Worm (Caenorhabditis elegans): Measurements from ENCODE around the gene col-36.

The col-36 gene

ce11 chrII:7153095-7153494 lies 15.5 kb downstream of the col-36 start:
- peak; percentile 1 for TF ChIP-seq sptf-1 (tag; optimal IDR thresholded peaks at IDR 0.05)

ce11 chrII:7151969-7152631 lies 16.5 kb downstream of the col-36 start, which contains the start of gene fust-1:
TSS of gene fust-1 (plus strand) at chrII:7152581.
- TF ChIP-seq unc-62 (GFP tag; optimal IDR thresholded peaks at IDR 0.05) (peak; percentile 14), nhr-2 (tag; optimal IDR thresholded peaks at IDR 0.05) (peak; percentile 66), nhr-12 (tag; optimal IDR thresholded peaks at IDR 0.05) (peak; percentile 36), mab-5 (tag; optimal IDR thresholded peaks at IDR 0.05) (no peak), sem-2 (GFP tag; optimal IDR thresholded peaks at IDR 0.05) (peak; percentile 52), M03D4.4 (tag; optimal IDR thresholded peaks at IDR 0.05) (peak; percentile 74), drap-1 (GFP tag; optimal IDR thresholded peaks at IDR 0.05) (peak; percentile 75), ces-1 (GFP tag; optimal IDR thresholded peaks at IDR 0.05) (peak; percentile 74), ztf-11 (tag; optimal IDR thresholded peaks at IDR 0.05) (peak; percentile 32), mep-1 (tag; optimal IDR thresholded peaks at IDR 0.05) (peak; percentile 98), nhr-237 (tag; optimal IDR thresholded peaks at IDR 0.05) (peak; percentile 92), flh-1 (GFP tag; optimal IDR thresholded peaks at IDR 0.05) (no peak), unc-120 (tag; optimal IDR thresholded peaks at IDR 0.05; ENCODE audit: poor library complexity, severe bottlenecking) (peak; percentile 37), blmp-1 (tag; optimal IDR thresholded peaks at IDR 0.05) (peak; percentile 32), elt-3 (tag; optimal IDR thresholded peaks at IDR 0.05) (peak; percentile 31), elt-1 (tag; optimal IDR thresholded peaks at IDR 0.05; ENCODE audit: borderline replicate concordance, insufficient read depth) (no peak), unc-39 (tag; optimal IDR thresholded peaks at IDR 0.05) (no peak), snpc-4 (tag; optimal IDR thresholded peaks at IDR 0.05) (no peak), bed-3 (GFP tag; optimal IDR thresholded peaks at IDR 0.05) (peak; percentile 32), nhr-28 (tag; optimal IDR thresholded peaks at IDR 0.05) (no peak), ham-2 (GFP tag; optimal IDR thresholded peaks at IDR 0.05) (no peak), lin-13 (tag; optimal IDR thresholded peaks at IDR 0.05) (peak; percentile 94), cnd-1 (tag; optimal IDR thresholded peaks at IDR 0.05) (peak; percentile 71), tbx-8 (GFP tag; optimal IDR thresholded peaks at IDR 0.05) (peak; percentile 19), ceh-39 (tag; optimal IDR thresholded peaks at IDR 0.05) (peak; percentile 48), lsy-2 (tag; optimal IDR thresholded peaks at IDR 0.05) (peak; percentile 93), ceh-43 (GFP tag; optimal IDR thresholded peaks at IDR 0.05) (peak; percentile 68), hlh-1 (tag; optimal IDR thresholded peaks at IDR 0.05) (peak; percentile 43), lin-32 (GFP tag; optimal IDR thresholded peaks at IDR 0.05) (peak; percentile 20), ceh-83 (GFP tag; optimal IDR thresholded peaks at IDR 0.05) (peak; percentile 42), nhr-76 (tag; optimal IDR thresholded peaks at IDR 0.05) (no peak), sptf-1 (tag; optimal IDR thresholded peaks at IDR 0.05) (peak; percentile 87), pha-4 (tag; optimal IDR thresholded peaks at IDR 0.05) (peak; percentile 97), mls-2 (tag; optimal IDR thresholded peaks at IDR 0.05) (peak; percentile 82), zip-8 (tag; optimal IDR thresholded peaks at IDR 0.05) (no peak)

ce11 chrII:7148099-7148498 lies 20.5 kb downstream of the col-36 start, which contains the start of gene T07F8.1:
TSS of gene T07F8.1 (plus strand) at chrII:7148399.
- TF ChIP-seq elt-3 (tag; optimal IDR thresholded peaks at IDR 0.05) (no peak), cnd-1 (tag; optimal IDR thresholded peaks at IDR 0.05) (no peak)

- TF ChIP-seq tbx-8 (GFP tag; optimal IDR thresholded peaks at IDR 0.05) = no peak
- TF ChIP-seq nhr-237 (tag; optimal IDR thresholded peaks at IDR 0.05) = peak; percentile 51
- TF ChIP-seq sem-2 (GFP tag; optimal IDR thresholded peaks at IDR 0.05) = no peak
- no peak for TF ChIP-seq nhr-76 (tag; optimal IDR thresholded peaks at IDR 0.05)
- no peak for TF ChIP-seq mab-5 (tag; optimal IDR thresholded peaks at IDR 0.05)
- no peak for TF ChIP-seq flh-1 (GFP tag; optimal IDR thresholded peaks at IDR 0.05)
- no peak for TF ChIP-seq sptf-1 (tag; optimal IDR thresholded peaks at IDR 0.05)
- TF ChIP-seq mls-2 (tag; optimal IDR thresholded peaks at IDR 0.05) = no peak
- no peak for TF ChIP-seq snpc-4 (tag; optimal IDR thresholded peaks at IDR 0.05)
- no peak for TF ChIP-seq nhr-2 (tag; optimal IDR thresholded peaks at IDR 0.05)
- TF ChIP-seq nhr-28 (tag; optimal IDR thresholded peaks at IDR 0.05) = no peak
- no peak for TF ChIP-seq ceh-83 (GFP tag; optimal IDR thresholded peaks at IDR 0.05)
- TF ChIP-seq pha-4 (tag; optimal IDR thresholded peaks at IDR 0.05) = no peak
- no peak for TF ChIP-seq lin-13 (tag; optimal IDR thresholded peaks at IDR 0.05)
- TF ChIP-seq lsy-2 (tag; optimal IDR thresholded peaks at IDR 0.05) = peak; percentile 72
- no peak for TF ChIP-seq ceh-43 (GFP tag; optimal IDR thresholded peaks at IDR 0.05)
- no peak for TF ChIP-seq ceh-39 (tag; optimal IDR thresholded peaks at IDR 0.05)
- TF ChIP-seq cnd-1 (tag; optimal IDR thresholded peaks at IDR 0.05) = no peak
- TF ChIP-seq ces-1 (GFP tag; optimal IDR thresholded peaks at IDR 0.05) = peak; percentile 49
- TF ChIP-seq drap-1 (GFP tag; optimal IDR thresholded peaks at IDR 0.05) = no peak
- TF ChIP-seq M03D4.4 (tag; optimal IDR thresholded peaks at IDR 0.05) = no peak
- no peak for TF ChIP-seq mep-1 (tag; optimal IDR thresholded peaks at IDR 0.05)
Observed at ce11 chrII:7147550-7147949, 21.1 kb downstream of the col-36 start.

Data from whole organism, mixed stage, embryonic.